Fruit fly (Drosophila melanogaster): ENCODE data around the gene LIMK1.

LIMK1 gene

DNA sequence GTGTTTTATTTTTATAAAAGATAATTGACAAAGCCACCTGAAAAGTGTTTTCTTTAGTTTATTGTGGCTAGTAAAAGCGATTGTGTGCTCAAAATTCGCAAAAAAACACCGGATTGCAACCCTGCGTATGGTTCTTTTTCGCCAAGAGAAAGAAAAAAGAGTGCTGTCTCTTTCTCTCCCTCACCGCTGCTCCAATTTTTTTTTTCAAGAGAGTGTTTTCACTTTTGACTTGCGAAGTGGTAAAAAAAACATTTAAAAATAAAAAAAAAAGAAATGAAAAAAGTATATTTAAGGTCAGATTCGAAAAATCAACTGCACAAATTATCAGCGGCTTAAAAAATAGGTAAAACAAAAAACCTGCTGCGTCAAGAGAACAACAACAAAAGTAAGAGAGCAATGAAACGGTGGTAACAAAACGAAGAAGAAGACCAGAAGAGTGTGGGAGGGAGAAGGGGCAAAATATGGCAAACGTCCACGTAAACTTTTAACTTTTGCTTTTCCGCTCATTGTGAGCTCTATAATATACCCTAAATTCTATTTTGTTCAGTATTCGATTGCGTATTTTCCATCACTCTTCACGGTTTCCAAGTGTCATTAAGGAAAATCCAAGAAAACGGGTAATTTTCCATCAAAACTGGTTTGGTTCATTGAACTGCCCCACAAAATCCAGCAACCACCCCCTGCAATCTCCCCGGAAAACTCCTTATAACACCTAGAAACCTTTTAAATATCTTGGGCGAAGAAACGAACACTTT is 4.5 kb upstream of the LIMK1 start:
- peak; percentile 11 for TF ChIP-seq Ets96B (tag; optimal IDR thresholded peaks at IDR 0.05)
- no peak for TF ChIP-seq CG10631 (GFP tag; optimal IDR thresholded peaks at IDR 0.05)
- TF ChIP-seq CG6792 (GFP tag; optimal IDR thresholded peaks at IDR 0.05) = peak; percentile 52
- TF ChIP-seq CG6163 (GFP tag; IDR thresholded peaks at IDR 0.05) = peak; percentile 63; the same call in 2 of the 3 replicates
- peak; percentile 11 for TF ChIP-seq CG3032 (tag; optimal IDR thresholded peaks at IDR 0.05)
- no peak for TF ChIP-seq Sox102F (GFP tag; optimal IDR thresholded peaks at IDR 0.05)
- peak; percentile 66 for TF ChIP-seq Blimp-1 (GFP tag; optimal IDR thresholded peaks at IDR 0.05)
- TF ChIP-seq CG34406 (GFP tag; optimal IDR thresholded peaks at IDR 0.05) = peak; percentile 67
- TF ChIP-seq fd85E (GFP tag; optimal IDR thresholded peaks at IDR 0.05) = no peak
- peak; percentile 18 for TF ChIP-seq fkh (GFP tag; optimal IDR thresholded peaks at IDR 0.05)
- no peak for TF ChIP-seq CG8319 (GFP tag; optimal IDR thresholded peaks at IDR 0.05)
- peak; percentile 59; the same call in 2 of the 3 replicates for TF ChIP-seq eg (GFP tag; IDR thresholded peaks at IDR 0.05)
- no peak for TF ChIP-seq CG7368 (GFP tag; optimal IDR thresholded peaks at IDR 0.05)
- no peak for TF ChIP-seq Eip78C (GFP tag)
- peak; percentile 68 for TF ChIP-seq esn (GFP tag; optimal IDR thresholded peaks at IDR 0.05)
- TF ChIP-seq CG16779 (tag; optimal IDR thresholded peaks at IDR 0.05) = peak; percentile 69
- 0 out of 2 replicates have a peak, but pooled peaks have one; percentile 13 for TF ChIP-seq CG15336 (GFP tag; IDR thresholded peaks at IDR 0.05)
- peak; percentile 63 for TF ChIP-seq CG6276 (GFP tag; optimal IDR thresholded peaks at IDR 0.05)
- TF ChIP-seq net (GFP tag; optimal IDR thresholded peaks at IDR 0.05) = peak; percentile 36
- TF ChIP-seq CG6854 (GFP tag; optimal IDR thresholded peaks at IDR 0.05) = peak; percentile 90
- TF ChIP-seq CG8119 (GFP tag; IDR thresholded peaks at IDR 0.05) = peak; percentile 65
- peak; percentile 7 for TF ChIP-seq Sox14 (GFP tag; optimal IDR thresholded peaks at IDR 0.05)
- peak; percentile 29 for TF ChIP-seq lz (GFP tag; optimal IDR thresholded peaks at IDR 0.05)
- peak; percentile 98 for TF ChIP-seq svp (GFP tag)
- no peak for TF ChIP-seq CG11294 (GFP tag; IDR thresholded peaks at IDR 0.05)
- TF ChIP-seq topi (GFP tag; optimal IDR thresholded peaks at IDR 0.05) = peak; percentile 80
- no peak for TF ChIP-seq spab (GFP tag; optimal IDR thresholded peaks at IDR 0.05)
- TF ChIP-seq vri (GFP tag; optimal IDR thresholded peaks at IDR 0.05) = peak; percentile 79
- peak; percentile 53 for TF ChIP-seq Lpt (GFP tag; optimal IDR thresholded peaks at IDR 0.05)
- peak; percentile 58 for TF ChIP-seq CG8632 (GFP tag; optimal IDR thresholded peaks at IDR 0.05)
- TF ChIP-seq Met (GFP tag; optimal IDR thresholded peaks at IDR 0.05) = no peak
- TF ChIP-seq Ets21C (GFP tag; optimal IDR thresholded peaks at IDR 0.05) = no peak

DNA sequence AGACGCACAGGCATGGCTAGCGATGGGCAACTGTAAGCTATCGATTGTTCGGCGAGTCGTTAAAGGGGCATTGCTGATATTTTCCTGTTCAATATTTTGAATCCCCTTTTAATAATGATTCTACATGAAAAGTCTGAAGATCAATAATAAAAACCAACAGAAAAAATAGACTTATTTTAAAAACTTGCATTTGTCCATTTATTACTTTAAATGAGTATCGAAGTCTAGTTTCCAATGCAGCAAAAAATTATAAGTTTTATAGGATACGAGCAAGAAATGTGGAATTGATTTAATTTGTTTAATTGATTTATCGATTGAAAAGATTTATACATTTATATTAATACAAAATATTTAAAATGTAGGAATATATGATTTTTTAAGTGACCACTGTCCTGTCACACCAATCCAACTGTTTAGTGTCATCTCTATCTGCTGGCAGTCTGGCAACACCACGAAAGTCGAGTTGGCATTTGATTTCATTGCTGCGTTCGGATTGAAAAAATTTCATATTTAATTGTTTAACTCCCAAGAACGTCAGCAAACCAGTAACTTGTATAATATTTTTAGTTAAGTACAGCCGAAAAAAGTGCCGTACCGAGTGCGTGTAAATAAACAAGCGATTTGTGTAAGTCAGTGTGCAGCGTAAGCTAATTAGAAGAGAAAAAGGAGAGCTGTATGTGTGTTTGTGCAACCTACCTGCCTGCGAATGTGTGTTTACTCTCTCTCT is 3.8 kb upstream of the LIMK1 start, which contains the start of the genes CG1824 and Sec16:
Gene CG1824 (minus strand): TSS at position 15 of the 727 bp plus-strand sequence.
Gene Sec16 (plus strand): TSS at position 438 of the 727 bp plus-strand sequence.
- TF ChIP-seq achi (GFP tag; optimal IDR thresholded peaks at IDR 0.05) (peak; percentile 49), OdsH (GFP tag; optimal IDR thresholded peaks at IDR 0.05) (peak; percentile 50), Blimp-1 (GFP tag; optimal IDR thresholded peaks at IDR 0.05) (no peak), CG8632 (GFP tag; optimal IDR thresholded peaks at IDR 0.05) (no peak), svp (GFP tag) (peak; percentile 41), salr (GFP tag; optimal IDR thresholded peaks at IDR 0.05) (peak in 1 of 2 experiments; percentile 45), CG11294 (GFP tag; IDR thresholded peaks at IDR 0.05) (no peak), CG6276 (GFP tag; optimal IDR thresholded peaks at IDR 0.05) (no peak), CG10669 (GFP tag; optimal IDR thresholded peaks at IDR 0.05) (peak; percentile 1), CG8319 (GFP tag; optimal IDR thresholded peaks at IDR 0.05) (no peak), Ets96B (tag; optimal IDR thresholded peaks at IDR 0.05) (peak; percentile 8), esn (GFP tag; optimal IDR thresholded peaks at IDR 0.05) (peak; percentile 41), cyc (GFP tag; optimal IDR thresholded peaks at IDR 0.05) (peak; percentile 25), eg (GFP tag; IDR thresholded peaks at IDR 0.05) (peak; percentile 32; the same call in 1 of the 3 replicates), Lpt (GFP tag; optimal IDR thresholded peaks at IDR 0.05) (no peak), CG34406 (GFP tag; optimal IDR thresholded peaks at IDR 0.05) (peak; percentile 15), topi (GFP tag; optimal IDR thresholded peaks at IDR 0.05) (no peak), CG16779 (tag; optimal IDR thresholded peaks at IDR 0.05) (no peak), Eip75B (GFP tag; optimal IDR thresholded peaks at IDR 0.05) (no peak), Ets21C (GFP tag; optimal IDR thresholded peaks at IDR 0.05) (no peak), Eip93F (GFP tag; optimal IDR thresholded peaks at IDR 0.05) (no peak), fkh (GFP tag; optimal IDR thresholded peaks at IDR 0.05) (peak; percentile 1), ss (GFP tag; optimal IDR thresholded peaks at IDR 0.05) (peak in 1 of 2 experiments; percentile 1), lz (GFP tag; optimal IDR thresholded peaks at IDR 0.05) (peak; percentile 26), fd85E (GFP tag; optimal IDR thresholded peaks at IDR 0.05) (no peak), Hr38 (GFP tag; optimal IDR thresholded peaks at IDR 0.05) (no peak), Hr4 (GFP tag; optimal IDR thresholded peaks at IDR 0.05) (no peak), CG10631 (GFP tag; optimal IDR thresholded peaks at IDR 0.05) (peak; percentile 70), pdm3 (GFP tag; optimal IDR thresholded peaks at IDR 0.05) (peak; percentile 39), dsx (GFP tag; optimal IDR thresholded peaks at IDR 0.05; ENCODE audit: poor library complexity, severe bottlenecking) (no peak), Gug (GFP tag; IDR thresholded peaks at IDR 0.05) (no peak), Sox102F (GFP tag; optimal IDR thresholded peaks at IDR 0.05) (no peak), vri (GFP tag; optimal IDR thresholded peaks at IDR 0.05) (peak; percentile 43)

Data from whole organism, prepupa.